Worm (Caenorhabditis elegans): ENCODE data around the gene wrt-6.

DNA sequence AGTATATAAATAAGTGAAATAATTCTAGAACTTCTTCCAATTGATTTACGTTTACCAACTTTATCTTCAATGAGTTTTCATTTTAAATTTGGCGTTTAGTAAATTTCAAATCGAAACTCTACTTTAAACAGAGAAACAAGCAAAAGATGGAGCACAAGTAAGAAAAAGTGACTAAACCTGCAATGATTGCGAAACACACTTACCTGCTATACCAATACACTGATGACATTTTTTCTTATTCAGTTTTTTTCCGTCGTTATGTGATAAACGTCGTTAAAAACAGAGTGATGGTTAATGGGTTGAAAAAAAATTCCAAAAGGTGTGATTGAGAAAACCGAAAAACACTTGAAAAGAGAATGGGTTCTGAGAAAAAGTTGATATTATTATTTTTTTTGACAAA lies 6.3 kb upstream of the wrt-6 start:
- TF ChIP-seq tbx-11 (GFP tag; IDR thresholded peaks at IDR 0.05) (no peak), tra-4 (tag; optimal IDR thresholded peaks at IDR 0.05) (no peak), F13C5.2 (tag; optimal IDR thresholded peaks at IDR 0.05) (no peak), ceh-13 (GFP tag; optimal IDR thresholded peaks at IDR 0.05) (no peak)
